Fruit fly (Drosophila melanogaster): ENCODE results near the gene CG7772.

DNA sequence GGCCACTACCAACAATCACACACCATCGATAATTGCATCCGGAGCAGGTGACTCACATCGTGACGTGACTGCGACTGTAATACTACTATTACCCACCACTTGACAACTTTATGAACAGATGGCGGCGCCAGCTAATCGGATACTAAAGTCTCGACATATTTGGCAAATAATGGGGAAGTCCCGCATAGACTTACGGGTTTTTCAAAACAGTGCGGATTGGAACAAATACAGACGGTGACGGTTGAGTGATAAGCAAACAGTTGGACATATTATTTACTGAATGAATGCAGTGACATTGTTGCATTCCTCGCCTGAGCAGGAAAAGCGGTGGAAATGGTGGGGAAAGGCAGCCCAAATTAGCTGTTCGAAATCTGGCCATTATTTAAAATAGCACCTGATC is 30.5 kb downstream of the CG7772 start:
- TF ChIP-seq CG8478 (optimal IDR thresholded peaks at IDR 0.05) (no peak), CTCF (optimal IDR thresholded peaks at IDR 0.05) (no peak)
